Worm (Caenorhabditis elegans) whole organism, young adult: Measurements from ENCODE around the gene arl-8.

Experiments
- T26A5.8 ChIP-seq: sonication (generic microtip); optimal IDR thresholded peaks from 2 replicates; lab custom pipeline; 2016; ENCODE audit warnings: missing genetic modification characterization, missing compliant biosample characterization
- ama-1 ChIP-seq, 3 experiments: fragments of 150-350 bp in 1 of 3; sonication (generic microtip) in 2 of 3; optimal IDR thresholded peaks; 2 replicates each; lab custom pipeline; 2014 to 2018; ENCODE audit warnings: missing biosample characterization in 2 of 3, missing genetic modification characterization in 2 of 3, missing genetic modification reagents in 2 of 3
- bed-2 ChIP-seq: fragments of 200-800 bp; sonication (Bioruptor generic); IDR thresholded peaks from 2 replicates; pipeline ENCODE4 v1.3.6; 2022; ENCODE audit warnings: missing genetic modification reagents, missing genetic modification characterization, missing compliant biosample characterization
- pbrm-1 ChIP-seq: fragments of 200-800 bp; sonication (Bioruptor generic); IDR thresholded peaks from 2 replicates; pipeline ENCODE4 v1.3.6; 2022; ENCODE audit warnings: missing genetic modification reagents, missing genetic modification characterization, missing compliant biosample characterization

DNA sequence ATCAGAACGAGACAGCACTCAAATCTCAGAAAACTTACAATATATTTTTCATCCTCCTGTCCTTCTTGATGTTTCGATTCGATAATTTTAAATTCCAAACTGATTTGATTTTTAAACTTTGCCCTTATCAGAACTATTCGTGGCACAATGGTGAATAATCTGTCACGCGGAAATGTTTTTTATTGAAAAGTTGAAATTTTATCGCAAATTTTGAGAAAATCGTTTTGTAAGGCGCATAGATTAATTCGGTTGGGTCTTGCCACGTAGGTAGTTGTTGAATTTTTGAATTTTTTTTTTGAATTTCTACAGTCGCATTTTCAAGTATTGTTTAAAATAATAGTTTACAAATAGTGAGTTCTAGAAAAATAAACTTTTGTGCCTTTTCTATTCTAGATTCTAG lies 37.1 kb upstream of the arl-8 start, which contains the start of gene ptp-5.2:
- TF ChIP-seq T26A5.8 (tag; lab: Kevin White, UChicago) (no peak), bed-2 (GFP tag; lab: Robert Waterston, UW) (no peak), ama-1 (optimal IDR thresholded peaks at IDR 0.05; lab: Kevin White, UChicago) (no peak), ama-1 (GFP tag; optimal IDR thresholded peaks at IDR 0.05; lab: Kevin White, UChicago) (no peak), pbrm-1 (no peak)
